Worm (Caenorhabditis elegans): ENCODE measurements around the gene enri-2.

The enri-2 gene

DNA sequence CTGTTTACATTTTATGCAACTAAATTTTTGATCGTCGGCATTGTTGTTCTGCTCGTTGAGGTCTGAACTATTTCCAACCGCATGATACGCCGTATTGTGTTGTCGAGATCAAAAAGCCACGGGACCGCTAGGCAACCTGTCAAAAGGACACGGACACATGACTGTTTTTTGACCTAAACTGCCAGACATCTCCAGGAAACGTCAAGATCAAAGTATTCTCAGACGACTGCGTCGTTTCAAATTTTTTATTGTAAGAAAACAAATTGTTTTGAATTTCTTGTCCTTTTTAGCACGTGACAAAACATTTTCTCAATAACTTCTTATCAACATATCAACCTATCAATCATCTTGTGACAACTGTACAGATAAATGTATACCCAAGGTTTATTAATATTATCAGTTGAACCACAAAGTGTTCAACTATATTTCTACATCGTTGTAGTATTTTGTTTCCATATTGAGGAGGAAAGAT is 43.5 kb upstream of the enri-2 start (continued):
- TF ChIP-seq unc-62 (GFP tag; optimal IDR thresholded peaks at IDR 0.05 in 1 of 2) (peak; percentile 57 to 99), unc-62 (tag; optimal IDR thresholded peaks at IDR 0.05) (no peak), pqm-1 (tag; optimal IDR thresholded peaks at IDR 0.05) (peak; percentile 76), lir-3 (tag; optimal IDR thresholded peaks at IDR 0.05) (no peak), D1046.2 (GFP tag; IDR thresholded peaks at IDR 0.05) (no peak), ceh-28 (tag; optimal IDR thresholded peaks at IDR 0.05) (no peak), unc-130 (GFP tag; optimal IDR thresholded peaks at IDR 0.05) (no peak), daf-19 (GFP tag; conservative IDR thresholded peaks at IDR 0.05) (no peak), dpl-1 (GFP tag; optimal IDR thresholded peaks at IDR 0.05) (peak; percentile 12), mxl-2 (GFP tag; conservative IDR thresholded peaks at IDR 0.05) (no peak), F37D6.2 (tag; optimal IDR thresholded peaks at IDR 0.05) (no peak), zfp-3 (GFP tag; conservative IDR thresholded peaks at IDR 0.05) (peak; percentile 14; the same call in 1 of the 2 replicates), nhr-41 (GFP tag; IDR thresholded peaks at IDR 0.05) (no peak), zip-11 (GFP tag; IDR thresholded peaks at IDR 0.05) (no peak), daf-8 (GFP tag; IDR thresholded peaks at IDR 0.05) (no peak), duxl-1 (tag; optimal IDR thresholded peaks at IDR 0.05; ENCODE audit: poor library complexity) (no peak), nhr-6 (tag; optimal IDR thresholded peaks at IDR 0.05) (no peak), dmd-8 (GFP tag; IDR thresholded peaks at IDR 0.05) (no peak), nhr-25 (tag; optimal IDR thresholded peaks at IDR 0.05; ENCODE audit: borderline replicate concordance, insufficient read depth) (peak; percentile 1), T26A8.4 (GFP tag; IDR thresholded peaks at IDR 0.05) (no peak), mdl-1 (tag; optimal IDR thresholded peaks at IDR 0.05) (peak in 1 of 2 experiments; percentile 81), dve-1 (tag; optimal IDR thresholded peaks at IDR 0.05; ENCODE audit: insufficient read depth) (peak; percentile 97), nhr-76 (tag; optimal IDR thresholded peaks at IDR 0.05) (no peak), ceh-20 (GFP tag; IDR thresholded peaks at IDR 0.05) (peak; percentile 96), ctbp-1 (GFP tag; IDR thresholded peaks at IDR 0.05) (no peak), hmg-1.1 (GFP tag; IDR thresholded peaks at IDR 0.05) (no peak), snpc-1.2 (GFP tag; IDR thresholded peaks at IDR 0.05) (no peak), skn-1 (tag; optimal IDR thresholded peaks at IDR 0.05) (no peak), ama-1 (optimal IDR thresholded peaks at IDR 0.05) (no peak), php-3 (GFP tag; IDR thresholded peaks at IDR 0.05) (peak; percentile 97), dmd-9 (GFP tag; IDR thresholded peaks at IDR 0.05) (no peak), hlh-30 (tag; optimal IDR thresholded peaks at IDR 0.05; ENCODE audit: insufficient read depth) (peak; percentile 92), F26F4.8 (GFP tag; conservative IDR thresholded peaks at IDR 0.05) (no peak), zip-2 (tag; optimal IDR thresholded peaks at IDR 0.05) (no peak), F44E2.7 (GFP tag; IDR thresholded peaks at IDR 0.05) (no peak), sdz-12 (GFP tag; optimal IDR thresholded peaks at IDR 0.05) (no peak), ceh-44 (GFP tag; IDR thresholded peaks at IDR 0.05) (no peak), fkh-10 (GFP tag; optimal IDR thresholded peaks at IDR 0.05) (no peak), aha-1 (tag) (peak; percentile 90), T20F7.1 (GFP tag; optimal IDR thresholded peaks at IDR 0.05) (peak; percentile 80), nhr-10 (tag; optimal IDR thresholded peaks at IDR 0.05) (no peak), lin-29 (GFP tag; IDR thresholded peaks at IDR 0.05) (no peak; the same call in 1 of the 2 replicates), dmd-6 (GFP tag; IDR thresholded peaks at IDR 0.05) (peak; percentile 94), ces-1 (GFP tag; optimal IDR thresholded peaks at IDR 0.05) (no peak), lsy-2 (tag; optimal IDR thresholded peaks at IDR 0.05) (peak in 1 of 2 experiments; percentile 49), lin-15B (tag; optimal IDR thresholded peaks at IDR 0.05) (no peak), snpc-4 (tag; optimal IDR thresholded peaks at IDR 0.05) (no peak), ztf-11 (tag; optimal IDR thresholded peaks at IDR 0.05) (no peak), lin-1 (GFP tag; IDR thresholded peaks at IDR 0.05) (peak; percentile 82), hlh-11 (tag; optimal IDR thresholded peaks at IDR 0.05) (peak; percentile 95), set-16 (GFP tag; IDR thresholded peaks at IDR 0.05) (no peak), tag-97 (GFP tag; IDR thresholded peaks at IDR 0.05) (no peak)

Data from whole organism, L4 larva.